Worm (Caenorhabditis elegans): ENCODE results near the gene Y22D7AL.9.

DNA sequence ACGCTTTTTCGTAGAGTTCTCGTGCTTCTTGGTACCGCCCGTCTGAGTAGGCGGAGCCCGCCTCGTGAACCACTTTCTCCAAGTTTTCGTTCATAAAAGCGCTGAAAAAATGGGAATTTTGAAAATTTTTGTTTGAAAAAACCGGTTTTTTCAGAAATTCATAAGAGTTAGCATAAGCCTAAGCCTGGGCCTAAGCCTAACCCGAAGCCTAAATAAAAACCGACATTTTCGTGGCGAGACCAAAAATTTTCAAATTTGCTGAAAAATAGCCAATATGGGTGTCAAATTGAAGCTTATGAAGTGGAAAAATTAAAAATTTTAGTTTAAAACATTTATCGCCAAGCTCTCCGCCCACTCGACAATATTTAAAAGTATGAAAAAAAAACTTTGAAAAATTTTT lies at the start of gene Y22D7AL.9:
- no peak for TF ChIP-seq tbx-8 (GFP tag; optimal IDR thresholded peaks at IDR 0.05)
- TF ChIP-seq nhr-237 (tag; optimal IDR thresholded peaks at IDR 0.05), result no peak
- TF ChIP-seq unc-62 (GFP tag; optimal IDR thresholded peaks at IDR 0.05), result no peak
- no peak for TF ChIP-seq lsy-2 (tag; optimal IDR thresholded peaks at IDR 0.05)
- TF ChIP-seq mab-5 (tag; optimal IDR thresholded peaks at IDR 0.05), result no peak
- TF ChIP-seq nhr-76 (tag; optimal IDR thresholded peaks at IDR 0.05), result no peak
- no peak for TF ChIP-seq ceh-43 (GFP tag; optimal IDR thresholded peaks at IDR 0.05)
- no peak for TF ChIP-seq nhr-12 (tag; optimal IDR thresholded peaks at IDR 0.05)
- TF ChIP-seq nhr-28 (tag; optimal IDR thresholded peaks at IDR 0.05), result no peak
- no peak for TF ChIP-seq bed-3 (GFP tag; optimal IDR thresholded peaks at IDR 0.05)

All from whole organism, mixed stage, embryonic.